Fruit fly (Drosophila melanogaster): ENCODE data around the gene GstZ1.

Gene GstZ1

dm6 chr3R:9428189-9428699, 28.1 kb downstream of the GstZ1 start:
- TF ChIP-seq Abd-B (GFP tag; optimal IDR thresholded peaks at IDR 0.05) = no peak
- TF ChIP-seq Hnf4 (GFP tag; optimal IDR thresholded peaks at IDR 0.05) = peak; percentile 42
- TF ChIP-seq N (GFP tag; optimal IDR thresholded peaks at IDR 0.05) = no peak
- peak; percentile 37 for TF ChIP-seq OdsH (GFP tag; optimal IDR thresholded peaks at IDR 0.05)
- no peak for TF ChIP-seq Jra (GFP tag; optimal IDR thresholded peaks at IDR 0.05)
- peak; percentile 21 for TF ChIP-seq Sp1 (GFP tag; optimal IDR thresholded peaks at IDR 0.05)
- TF ChIP-seq Dif (GFP tag; optimal IDR thresholded peaks at IDR 0.05; ENCODE audit: partially characterized antibody) = peak; percentile 99
- TF ChIP-seq h (GFP tag; optimal IDR thresholded peaks at IDR 0.05) = peak; percentile 67
- no peak for TF ChIP-seq HLH106 (tag; optimal IDR thresholded peaks at IDR 0.05)
- TF ChIP-seq br (GFP tag; optimal IDR thresholded peaks at IDR 0.05) = peak; percentile 24
- TF ChIP-seq jim (GFP tag; optimal IDR thresholded peaks at IDR 0.05) = no peak
- no peak for TF ChIP-seq tai (GFP tag; optimal IDR thresholded peaks at IDR 0.05)
- TF ChIP-seq sage (GFP tag; optimal IDR thresholded peaks at IDR 0.05) = no peak
- TF ChIP-seq Dfd (GFP tag; optimal IDR thresholded peaks at IDR 0.05) = no peak
- TF ChIP-seq pan (optimal IDR thresholded peaks at IDR 0.05) = no peak
- no peak for TF ChIP-seq ey (GFP tag; optimal IDR thresholded peaks at IDR 0.05)
- TF ChIP-seq Hr78 (GFP tag; optimal IDR thresholded peaks at IDR 0.05) = no peak
- TF ChIP-seq dl (GFP tag; optimal IDR thresholded peaks at IDR 0.05; ENCODE audit: insufficient read depth in 1 of 2, partially characterized antibody in 2 of 2) = peak; percentile 98 to 99
- TF ChIP-seq CG32264 (GFP tag; optimal IDR thresholded peaks at IDR 0.05) = no peak
- peak; percentile 45 for TF ChIP-seq Hr83 (GFP tag; optimal IDR thresholded peaks at IDR 0.05; ENCODE audit: poor library complexity, severe bottlenecking)
- no peak for TF ChIP-seq Mio (GFP tag; optimal IDR thresholded peaks at IDR 0.05)
- peak in 1 of 2 experiments; percentile 14 for TF ChIP-seq foxo (GFP tag; optimal IDR thresholded peaks at IDR 0.05)
- peak; percentile 51 for TF ChIP-seq fru (GFP tag; optimal IDR thresholded peaks at IDR 0.05)
- TF ChIP-seq Vsx2 (GFP tag; optimal IDR thresholded peaks at IDR 0.05; ENCODE audit: partially characterized antibody) = peak; percentile 96
- TF ChIP-seq rgr (GFP tag; optimal IDR thresholded peaks at IDR 0.05) = peak; percentile 44
- no peak for TF ChIP-seq Myc (optimal IDR thresholded peaks at IDR 0.05)
- no peak for TF ChIP-seq lola (GFP tag; optimal IDR thresholded peaks at IDR 0.05)
- peak; percentile 28 for TF ChIP-seq brk (GFP tag; optimal IDR thresholded peaks at IDR 0.05)
- peak; percentile 80 for TF ChIP-seq CrebA (GFP tag; optimal IDR thresholded peaks at IDR 0.05; ENCODE audit: borderline replicate concordance)
- peak; percentile 88 for TF ChIP-seq psq (GFP tag; optimal IDR thresholded peaks at IDR 0.05)
- TF ChIP-seq woc (GFP tag; optimal IDR thresholded peaks at IDR 0.05) = no peak
- no peak for TF ChIP-seq dmrt93B (GFP tag; optimal IDR thresholded peaks at IDR 0.05)
- no peak for TF ChIP-seq usp (GFP tag; optimal IDR thresholded peaks at IDR 0.05)
- TF ChIP-seq sv (GFP tag; optimal IDR thresholded peaks at IDR 0.05) = no peak
- peak; percentile 2 for TF ChIP-seq GATAd (GFP tag; optimal IDR thresholded peaks at IDR 0.05)
- TF ChIP-seq Rel (GFP tag; optimal IDR thresholded peaks at IDR 0.05) = peak; percentile 40
- peak; percentile 18 for TF ChIP-seq Rel (tag; optimal IDR thresholded peaks at IDR 0.05)
- no peak for TF ChIP-seq dsf (GFP tag; optimal IDR thresholded peaks at IDR 0.05; ENCODE audit: borderline replicate concordance)
- TF ChIP-seq CG9705 (GFP tag; optimal IDR thresholded peaks at IDR 0.05) = no peak

dm6 chr3R:9427328-9427727, 29.0 kb downstream of the GstZ1 start:
- no peak for TF ChIP-seq lola (GFP tag; optimal IDR thresholded peaks at IDR 0.05)
- no peak for TF ChIP-seq CG9705 (GFP tag; optimal IDR thresholded peaks at IDR 0.05)
- no peak for TF ChIP-seq HLH106 (tag; optimal IDR thresholded peaks at IDR 0.05)

dm6 chr3R:9424061-9424665, 32.2 kb downstream of the GstZ1 start:
- no peak for TF ChIP-seq Rel (GFP tag; optimal IDR thresholded peaks at IDR 0.05)
- peak; percentile 31 for TF ChIP-seq Rel (tag; optimal IDR thresholded peaks at IDR 0.05)
- no peak for TF ChIP-seq foxo (GFP tag; optimal IDR thresholded peaks at IDR 0.05)

Measured in whole organism, wandering third instar larva.